Fruit fly (Drosophila melanogaster) whole organism, embryonic: ENCODE measurements around the gene Gr28a.
A peak's percentile ranks its signal among the peaks of the same experiment; 100 is the strongest.

Experiments used
- Adf1 ChIP-seq: fragments of 200-800 bp; sonication (Bioruptor generic); IDR thresholded peaks from 2 replicates; pipeline ENCODE4 v1.3.6; 2022; ENCODE audit warnings: missing biosample characterization, missing genetic modification characterization
- B-H1 ChIP-seq: fragments of 200-800 bp; sonication (Bioruptor generic); IDR thresholded peaks from 3 replicates; pipeline ENCODE4 v1.3.6; 2022; ENCODE audit warnings: missing biosample characterization, missing genetic modification characterization
- CG1024 ChIP-seq: fragments of 200-800 bp; sonication (Bioruptor generic); IDR thresholded peaks from 2 replicates; pipeline ENCODE4 v1.3.6; 2022; ENCODE audit warnings: missing biosample characterization, missing genetic modification characterization
- CG10267 ChIP-seq: fragments of 200-800 bp; sonication (Bioruptor generic); optimal IDR thresholded peaks from 2 replicates; lab custom pipeline; 2018; ENCODE audit warnings: missing biosample characterization, mild to moderate bottlenecking, missing genetic modification characterization, moderate library complexity
- CG10565 ChIP-seq: fragments of 200-800 bp; sonication (Bioruptor generic); optimal IDR thresholded peaks from 3 replicates; lab custom pipeline; 2016; ENCODE audit warnings: missing biosample characterization, mild to moderate bottlenecking, missing genetic modification characterization
- CG11247 ChIP-seq: fragments of 200-800 bp; sonication (Bioruptor generic); IDR thresholded peaks from 2 replicates; pipeline ENCODE4 v1.3.6; 2022; ENCODE audit warnings: missing biosample characterization, missing genetic modification characterization
- CG12391 ChIP-seq: fragments of 200-800 bp; sonication (Bioruptor generic); optimal IDR thresholded peaks from 3 replicates; lab custom pipeline; 2018; ENCODE audit warnings: missing biosample characterization, mild to moderate bottlenecking, missing genetic modification characterization, moderate library complexity
- CG14667 ChIP-seq: fragments of 200-800 bp; sonication (Bioruptor generic); IDR thresholded peaks from 2 replicates; pipeline ENCODE4 v1.3.6; 2022; ENCODE audit warnings: missing biosample characterization, missing genetic modification characterization
- CG15269 ChIP-seq: fragments of 200-800 bp; sonication (Bioruptor generic); optimal IDR thresholded peaks from 2 replicates; lab custom pipeline; 2018; ENCODE audit warnings: missing biosample characterization, mild to moderate bottlenecking, missing genetic modification characterization, moderate library complexity
- CG17612 ChIP-seq: fragments of 200-800 bp; sonication (Bioruptor generic); IDR thresholded peaks from 2 replicates; pipeline ENCODE4 v1.3.6; 2022; ENCODE audit warnings: missing biosample characterization, missing genetic modification characterization
- CG1832 ChIP-seq: fragments of 200-800 bp; sonication (Bioruptor generic); optimal IDR thresholded peaks from 2 replicates; lab custom pipeline; 2017; ENCODE audit warnings: missing biosample characterization, mild to moderate bottlenecking, missing genetic modification characterization, inconsistent platforms
- CG2199 ChIP-seq: fragments of 200-800 bp; sonication (Bioruptor generic); IDR thresholded peaks from 3 replicates; pipeline ENCODE4 v1.3.6; 2022; ENCODE audit warnings: missing biosample characterization, missing genetic modification characterization
- CG2712 ChIP-seq: fragments of 200-800 bp; optimal IDR thresholded peaks from 3 replicates; lab custom pipeline; 2019; ENCODE audit warnings: missing biosample characterization, mild to moderate bottlenecking, missing genetic modification characterization, moderate library complexity
- CG2889 ChIP-seq: fragments of 200-800 bp; sonication (Bioruptor generic); IDR thresholded peaks from 3 replicates; pipeline ENCODE4 v1.3.6; 2022; ENCODE audit warnings: missing biosample characterization, missing genetic modification characterization
- CG32532 ChIP-seq: fragments of 200-800 bp; sonication (Bioruptor generic); IDR thresholded peaks from 2 replicates; pipeline ENCODE4 v1.3.6; 2022; ENCODE audit warnings: missing biosample characterization, missing genetic modification characterization
- CG42726 ChIP-seq: fragments of 200-800 bp; sonication (Bioruptor generic); IDR thresholded peaks from 2 replicates; pipeline ENCODE4 v1.3.6; 2022; ENCODE audit warnings: missing biosample characterization, missing genetic modification characterization; ENCODE audit not compliant: partially characterized antibody
- CG7745 ChIP-seq: fragments of 200-800 bp; sonication (Bioruptor generic); optimal IDR thresholded peaks from 2 replicates; lab custom pipeline; 2018; ENCODE audit warnings: missing biosample characterization, mild to moderate bottlenecking, missing genetic modification characterization, moderate library complexity
- CG7928 ChIP-seq: fragments of 200-800 bp; sonication (Bioruptor generic); optimal IDR thresholded peaks from 2 replicates; lab custom pipeline; 2017; ENCODE audit warnings: missing biosample characterization, mild to moderate bottlenecking, missing genetic modification characterization
- CG7963 ChIP-seq: fragments of 200-800 bp; sonication (Bioruptor generic); IDR thresholded peaks from 3 replicates; pipeline ENCODE4 v1.3.6; 2022; ENCODE audit warnings: missing biosample characterization, missing genetic modification characterization; ENCODE audit not compliant: partially characterized antibody
- CG9215 ChIP-seq: fragments of 200-800 bp; sonication (Bioruptor generic); IDR thresholded peaks from 2 replicates; pipeline ENCODE4 v1.3.6; 2022; ENCODE audit warnings: missing biosample characterization, missing genetic modification characterization
- Dip2 ChIP-seq: fragments of 200-800 bp; sonication (Bioruptor generic); IDR thresholded peaks from 2 replicates; pipeline ENCODE4 v1.3.6; 2022; ENCODE audit warnings: missing biosample characterization, missing genetic modification characterization
- Dip3 ChIP-seq: fragments of 200-800 bp; sonication (Bioruptor generic); optimal IDR thresholded peaks from 3 replicates; lab custom pipeline; 2016; ENCODE audit warnings: missing biosample characterization, missing genetic modification characterization
- Drgx ChIP-seq: fragments of 200-800 bp; sonication (Bioruptor generic); IDR thresholded peaks from 2 replicates; pipeline ENCODE4 v1.3.6; 2022; ENCODE audit warnings: missing biosample characterization, missing genetic modification characterization
- Ets65A ChIP-seq: fragments of 200-800 bp; sonication (Bioruptor generic); peaks from one replicate; lab custom pipeline; 2016; ENCODE audit warnings: missing biosample characterization, missing genetic modification characterization
- HLH3B ChIP-seq: fragments of 200-800 bp; sonication (Bioruptor generic); IDR thresholded peaks from 2 replicates; pipeline ENCODE4 v1.3.6; 2022; ENCODE audit warnings: missing biosample characterization, missing genetic modification characterization
- Hey ChIP-seq: fragments of 200-800 bp; sonication (Bioruptor generic); optimal IDR thresholded peaks from 3 replicates; lab custom pipeline; 2018; ENCODE audit warnings: missing biosample characterization, mild to moderate bottlenecking, missing genetic modification characterization
- Hr51 ChIP-seq, 2 experiments: fragments of 200-800 bp; sonication (Bioruptor generic); optimal IDR thresholded peaks; 2 replicates in 1 of 2; 3 replicates in 1 of 2; lab custom pipeline; 2016 to 2018; ENCODE audit warnings: missing biosample characterization in 2 of 2, missing genetic modification characterization in 2 of 2, mild to moderate bottlenecking in 1 of 2, moderate library complexity in 1 of 2
- Med ChIP-seq: fragments of 200-800 bp; sonication (Bioruptor generic); peaks from one replicate; lab custom pipeline; 2016; ENCODE audit warnings: missing biosample characterization, missing genetic modification characterization, mild to moderate bottlenecking, inconsistent platforms, moderate library complexity
- Nf-YA ChIP-seq: fragments of 200-800 bp; sonication (Bioruptor generic); IDR thresholded peaks from 2 replicates; pipeline ENCODE4 v1.3.6; 2022; ENCODE audit warnings: missing biosample characterization, missing genetic modification characterization
- Poxn ChIP-seq: fragments of 200-800 bp; sonication (Bioruptor generic); IDR thresholded peaks from 2 replicates; pipeline ENCODE4 v1.3.6; 2022; ENCODE audit warnings: missing biosample characterization, missing genetic modification characterization
- Ptx1 ChIP-seq: fragments of 200-800 bp; sonication (Bioruptor generic); IDR thresholded peaks from 2 replicates; pipeline ENCODE4 v1.3.6; 2022; ENCODE audit warnings: missing biosample characterization, missing genetic modification characterization
- ato ChIP-seq: fragments of 200-800 bp; sonication (Bioruptor generic); IDR thresholded peaks from 2 replicates; pipeline ENCODE4 v1.3.6; 2022; ENCODE audit warnings: missing biosample characterization, missing genetic modification characterization; ENCODE audit not compliant: partially characterized antibody
- dysf ChIP-seq: fragments of 200-800 bp; sonication (Bioruptor generic); IDR thresholded peaks from 3 replicates; pipeline ENCODE4 v1.3.6; 2022; ENCODE audit warnings: missing biosample characterization, missing genetic modification characterization
- fd64A ChIP-seq: fragments of 200-800 bp; sonication (Bioruptor generic); optimal IDR thresholded peaks from 3 replicates; lab custom pipeline; 2018; ENCODE audit warnings: missing biosample characterization, mild to moderate bottlenecking, missing genetic modification characterization
- gcm ChIP-seq: fragments of 200-800 bp; sonication (Bioruptor generic); optimal IDR thresholded peaks from 2 replicates; lab custom pipeline; 2019; ENCODE audit warnings: missing biosample characterization, mild to moderate bottlenecking, missing genetic modification characterization, moderate library complexity
- ind ChIP-seq: fragments of 200-800 bp; sonication (Bioruptor generic); optimal IDR thresholded peaks from 3 replicates; lab custom pipeline; 2016; ENCODE audit warnings: missing biosample characterization, missing genetic modification characterization
- lilli ChIP-seq: fragments of 200-800 bp; sonication (Bioruptor generic); optimal IDR thresholded peaks from 3 replicates; lab custom pipeline; 2016; ENCODE audit warnings: missing biosample characterization, missing genetic modification characterization
- pfk ChIP-seq: fragments of 200-800 bp; sonication (Bioruptor generic); optimal IDR thresholded peaks from 2 replicates; lab custom pipeline; 2018; ENCODE audit warnings: missing biosample characterization, mild to moderate bottlenecking, missing genetic modification characterization, moderate library complexity
- sens-2 ChIP-seq: fragments of 200-800 bp; sonication (Bioruptor generic); IDR thresholded peaks from 2 replicates; pipeline ENCODE4 v1.3.6; 2022; ENCODE audit warnings: missing biosample characterization, missing genetic modification characterization
- shn ChIP-seq: fragments of 200-800 bp; sonication (Bioruptor generic); optimal IDR thresholded peaks from 3 replicates; lab custom pipeline; 2016; ENCODE audit warnings: missing biosample characterization, missing genetic modification characterization
- slbo ChIP-seq: fragments of 200-800 bp; sonication (Bioruptor generic); IDR thresholded peaks from 2 replicates; pipeline ENCODE4 v1.3.6; 2022; ENCODE audit warnings: missing biosample characterization, missing genetic modification characterization
- sob ChIP-seq: fragments of 200-800 bp; sonication (Bioruptor generic); IDR thresholded peaks from 2 replicates; pipeline ENCODE4 v1.3.6; 2022; ENCODE audit warnings: missing biosample characterization, missing genetic modification characterization
- zen2 ChIP-seq: fragments of 200-800 bp; sonication (Bioruptor generic); IDR thresholded peaks from 3 replicates; pipeline ENCODE4 v1.3.6; 2022; ENCODE audit warnings: missing biosample characterization, missing genetic modification characterization; ENCODE audit not compliant: partially characterized antibody
- zf30C ChIP-seq: fragments of 200-800 bp; sonication (Bioruptor generic); optimal IDR thresholded peaks from 3 replicates; lab custom pipeline; 2018; ENCODE audit warnings: missing biosample characterization, mild to moderate bottlenecking, missing genetic modification characterization

Gr28a gene

DNA sequence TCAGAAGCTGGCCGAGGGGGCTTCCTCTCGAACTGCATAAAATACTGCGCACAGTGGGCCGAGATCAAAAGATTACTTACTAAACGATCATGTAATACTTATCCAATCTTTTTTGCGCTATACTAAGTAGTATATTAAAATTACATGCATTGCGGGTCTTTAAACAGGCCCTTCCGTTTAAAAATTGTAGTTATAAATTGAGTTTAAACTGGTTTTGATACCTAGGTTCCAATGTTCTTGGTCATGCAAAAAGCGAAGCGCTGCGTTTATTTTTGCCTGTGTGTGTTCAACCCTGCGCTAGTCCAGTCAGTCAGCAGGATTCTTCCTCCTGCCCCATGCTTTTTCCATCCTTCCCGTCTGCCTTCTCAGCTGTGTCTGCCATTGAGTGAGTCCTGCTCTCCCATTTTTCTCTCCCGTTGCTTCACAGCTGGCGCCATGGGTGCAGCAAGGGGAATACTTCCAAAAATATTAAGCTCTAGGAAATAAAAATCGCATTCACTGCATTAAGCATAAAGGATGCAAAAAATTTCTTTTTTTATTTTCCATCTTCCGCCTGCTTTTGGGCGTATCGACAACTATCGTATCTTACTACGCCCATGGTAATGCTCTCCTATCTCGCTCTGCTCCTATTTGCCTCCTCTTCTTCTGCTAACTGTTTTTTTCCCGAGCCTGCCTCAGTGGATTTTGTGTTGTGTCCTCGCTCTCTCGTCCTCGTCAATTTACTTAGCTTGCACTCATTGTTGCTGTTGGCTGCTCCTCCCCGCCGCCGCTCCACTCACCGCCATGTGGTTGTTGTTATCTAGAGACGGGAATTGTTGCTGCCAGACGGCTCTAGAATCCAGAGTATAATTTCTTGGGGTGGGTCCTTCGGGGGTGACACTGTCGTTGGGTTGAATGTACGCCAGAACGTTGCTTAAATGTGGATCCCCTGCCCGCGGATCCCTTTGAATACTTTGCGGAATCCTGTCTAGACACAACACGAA lies 33.4 kb downstream of the Gr28a start (continued):
- peak; percentile 29; the same call in 1 of the 2 replicates for TF ChIP-seq Poxn (GFP tag; lab: Robert Waterston, UW)
- TF ChIP-seq gcm (GFP tag; lab: Kevin White, UChicago) = no peak
- peak; percentile 94 for TF ChIP-seq Med (GFP tag; lab: Kevin White, UChicago)
- peak; percentile 60 for TF ChIP-seq Nf-YA (GFP tag; lab: Robert Waterston, UW)
- peak; percentile 59; the same call in 1 of the 3 replicates for TF ChIP-seq CG2889 (GFP tag; lab: Robert Waterston, UW)
- TF ChIP-seq CG7963 (GFP tag; lab: Robert Waterston, UW) = no peak
- peak; percentile 68 for TF ChIP-seq sob (GFP tag; lab: Robert Waterston, UW)
- peak; percentile 67 for TF ChIP-seq ind (GFP tag; lab: Kevin White, UChicago)
- peak; percentile 51; the same call in 1 of the 2 replicates for TF ChIP-seq CG11247 (GFP tag; lab: Robert Waterston, UW)
- TF ChIP-seq shn (GFP tag; lab: Kevin White, UChicago) = peak; percentile 79
- no peak for TF ChIP-seq fd64A (GFP tag; lab: Kevin White, UChicago)
- TF ChIP-seq B-H1 (GFP tag; lab: Robert Waterston, UW) = no peak; the same call in 2 of the 3 replicates
- TF ChIP-seq CG1024 (GFP tag; lab: Robert Waterston, UW) = no peak
- TF ChIP-seq CG14667 (GFP tag; lab: Robert Waterston, UW) = peak; percentile 60
- no peak for TF ChIP-seq pfk
- TF ChIP-seq CG17612 (GFP tag; lab: Robert Waterston, UW) = no peak
- no peak for TF ChIP-seq CG7928 (GFP tag; lab: Kevin White, UChicago)
- TF ChIP-seq, all 482 proteins: peak for 249

DNA sequence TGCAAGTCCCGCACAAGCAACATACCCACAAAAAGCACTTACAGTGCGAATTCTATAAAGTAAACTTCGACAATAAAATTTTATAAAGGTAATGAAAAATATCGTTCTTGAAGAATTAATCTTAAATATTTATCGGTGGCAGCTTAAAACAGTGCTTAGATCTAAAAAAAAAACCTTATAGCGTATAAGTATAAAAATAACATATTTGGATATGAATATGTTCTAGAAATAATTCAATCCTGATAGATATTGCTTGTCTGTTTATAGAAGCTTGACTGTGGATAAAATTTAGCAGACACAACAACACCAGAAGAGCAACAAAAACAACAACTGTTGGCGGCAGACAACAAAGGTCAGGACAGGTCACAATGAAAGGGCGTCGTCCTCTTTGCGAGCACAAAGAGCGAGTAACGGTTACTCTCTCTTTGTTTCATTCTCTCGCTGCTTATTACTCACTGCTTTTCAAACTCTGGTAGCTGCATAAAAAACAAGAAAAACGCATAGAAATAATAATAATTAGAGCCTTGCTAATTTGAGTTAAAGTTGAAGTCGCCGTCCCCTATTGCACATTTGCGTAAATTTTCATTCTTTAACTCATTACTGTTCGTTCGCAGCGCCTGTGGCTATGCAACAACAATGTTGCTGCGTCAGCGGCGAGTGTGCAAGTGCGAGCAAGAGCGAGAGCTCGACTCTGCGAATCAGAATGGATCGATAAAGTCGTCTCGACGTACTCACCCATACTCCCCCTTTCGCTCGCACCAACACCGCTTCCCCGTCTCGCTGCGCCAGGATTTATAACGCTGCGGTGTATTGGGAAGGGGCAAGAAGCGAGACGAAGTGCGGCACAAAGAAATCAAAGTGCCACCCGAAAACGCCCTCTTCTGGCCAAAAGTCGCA lies 34.4 kb downstream of the Gr28a start:
- TF ChIP-seq Med (GFP tag; lab: Kevin White, UChicago) (peak; percentile 81), zf30C (GFP tag; lab: Kevin White, UChicago) (no peak), zen2 (GFP tag; lab: Robert Waterston, UW) (0 out of 3 replicates have a peak, but pooled peaks have one; percentile 35), CG7745 (tag; lab: Kevin White, UChicago) (no peak), Dip3 (peak; percentile 7), CG12391 (tag; lab: Kevin White, UChicago) (peak; percentile 17), HLH3B (0 out of 2 replicates have a peak, but pooled peaks have one; percentile 9), slbo (GFP tag; lab: Robert Waterston, UW) (0 out of 2 replicates have a peak, but pooled peaks have one; percentile 35), Ets65A (GFP tag; lab: Kevin White, UChicago) (peak; percentile 27), Hey (tag; lab: Kevin White, UChicago) (no peak), CG42726 (GFP tag; lab: Robert Waterston, UW) (peak; percentile 18; the same call in 1 of the 2 replicates), Ptx1 (GFP tag; lab: Robert Waterston, UW) (0 out of 2 replicates have a peak, but pooled peaks have one; percentile 34), sens-2 (GFP tag; lab: Robert Waterston, UW) (peak; percentile 41; the same call in 1 of the 2 replicates), CG15269 (tag; lab: Kevin White, UChicago) (peak; percentile 48), Drgx (GFP tag; lab: Robert Waterston, UW) (peak; percentile 54; the same call in 1 of the 2 replicates), CG2712 (tag; lab: Kevin White, UChicago) (peak; percentile 13), lilli (GFP tag; lab: Kevin White, UChicago) (peak; percentile 18), Hr51 (GFP tag; optimal IDR thresholded peaks at IDR 0.05; lab: Kevin White, UChicago) (peak in 1 of 2 experiments; percentile 10), CG1832 (GFP tag; lab: Kevin White, UChicago) (peak; percentile 61), CG10565 (GFP tag; lab: Kevin White, UChicago) (no peak), dysf (GFP tag; lab: Robert Waterston, UW) (0 out of 3 replicates have a peak, but pooled peaks have one; percentile 27), CG10267 (tag; lab: Kevin White, UChicago) (peak; percentile 0), Adf1 (GFP tag; lab: Robert Waterston, UW) (peak; percentile 7; the same call in 1 of the 2 replicates), Dip2 (GFP tag; lab: Robert Waterston, UW) (no peak), CG9215 (GFP tag; lab: Robert Waterston, UW) (peak; percentile 32; the same call in 1 of the 2 replicates), ato (GFP tag; lab: Robert Waterston, UW) (no peak), CG32532 (GFP tag; lab: Robert Waterston, UW) (peak; percentile 42; the same call in 1 of the 2 replicates), CG2199 (GFP tag; lab: Robert Waterston, UW) (0 out of 3 replicates have a peak, but pooled peaks have one; percentile 26)
